Worm (Caenorhabditis elegans) whole organism, late embryonic: ENCODE data around the gene tbc-10.

Experiments used
- F13H6.1 ChIP-seq: sonication (generic microtip); optimal IDR thresholded peaks from 2 replicates; lab custom pipeline; 2016; ENCODE audit warnings: missing genetic modification characterization, missing compliant biosample characterization
- ama-1 ChIP-seq: fragments of 150-350 bp; optimal IDR thresholded peaks from 2 replicates; lab custom pipeline; 2014
- ceh-19 ChIP-seq: fragments of 200-800 bp; sonication (Bioruptor generic); optimal IDR thresholded peaks from 2 replicates; lab custom pipeline; 2018; ENCODE audit warnings: mild to moderate bottlenecking, missing genetic modification characterization, missing compliant biosample characterization
- ceh-34 ChIP-seq: sonication (generic microtip); optimal IDR thresholded peaks from 2 replicates; lab custom pipeline; 2016; ENCODE audit warnings: mild to moderate bottlenecking, missing genetic modification characterization, missing compliant biosample characterization
- fkh-10 ChIP-seq: fragments of 150-350 bp; optimal IDR thresholded peaks from 2 replicates; lab custom pipeline; 2014; ENCODE audit warnings: missing biosample characterization, missing genetic modification reagents, missing genetic modification characterization
- hlh-30 ChIP-seq: sonication (generic microtip); optimal IDR thresholded peaks from 2 replicates; lab custom pipeline; 2017; ENCODE audit warnings: antibody characterized with exemption, missing genetic modification characterization, missing compliant biosample characterization; ENCODE audit not compliant: insufficient read depth
- hlh-8 ChIP-seq: sonication (generic microtip); optimal IDR thresholded peaks from 2 replicates; lab custom pipeline; 2016; ENCODE audit warnings: missing genotype, missing genetic modification characterization, missing compliant biosample characterization
- lin-11 ChIP-seq: fragments of 200-800 bp; sonication (Bioruptor generic); optimal IDR thresholded peaks from 2 replicates; lab custom pipeline; 2018; ENCODE audit warnings: mild to moderate bottlenecking, missing genetic modification characterization, missing compliant biosample characterization
- nfya-1 ChIP-seq: sonication (generic microtip); optimal IDR thresholded peaks from 2 replicates; lab custom pipeline; 2017; ENCODE audit warnings: missing genetic modification characterization, mild to moderate bottlenecking, missing compliant biosample characterization, antibody characterized with exemption, moderate library complexity
- nhr-11 ChIP-seq: fragments of 150-350 bp; optimal IDR thresholded peaks from 2 replicates; lab custom pipeline; 2014; ENCODE audit warnings: missing biosample characterization, missing genetic modification characterization
- pha-2 ChIP-seq: sonication (generic microtip); optimal IDR thresholded peaks from 2 replicates; lab custom pipeline; 2017; ENCODE audit warnings: mild to moderate bottlenecking, missing genetic modification characterization, missing compliant biosample characterization
- pros-1 ChIP-seq: fragments of 150-350 bp; optimal IDR thresholded peaks from 2 replicates; lab custom pipeline; 2014; ENCODE audit warnings: missing biosample characterization, missing genetic modification reagents, missing genetic modification characterization
- sox-4 ChIP-seq: sonication (generic microtip); optimal IDR thresholded peaks from 2 replicates; lab custom pipeline; 2017; ENCODE audit warnings: mild to moderate bottlenecking, missing genetic modification characterization, inconsistent platforms, missing compliant biosample characterization
- tbx-2 ChIP-seq: sonication (generic microtip); optimal IDR thresholded peaks from 2 replicates; lab custom pipeline; 2016; ENCODE audit warnings: missing genetic modification characterization, missing compliant biosample characterization

ce11 chrIII:1020732-1021131 is 37.7 kb downstream of the tbc-10 start, which contains the start of gene clc-23:
- TF ChIP-seq ceh-19 (GFP tag; lab: Kevin White, UChicago) = no peak
- no peak for TF ChIP-seq nhr-11 (tag; lab: Kevin White, UChicago)
- no peak for TF ChIP-seq pha-2 (tag; lab: Kevin White, UChicago)
- no peak for TF ChIP-seq pros-1 (tag; lab: Kevin White, UChicago)
- TF ChIP-seq nfya-1 (tag; lab: Kevin White, UChicago) = no peak
- no peak for TF ChIP-seq ceh-34
- no peak for TF ChIP-seq sox-4
- no peak for TF ChIP-seq fkh-10 (GFP tag; lab: Kevin White, UChicago)
- no peak for TF ChIP-seq F13H6.1 (tag; lab: Kevin White, UChicago)
- no peak for TF ChIP-seq hlh-30 (tag; lab: Kevin White, UChicago)
- TF ChIP-seq tbx-2 = no peak
- TF ChIP-seq lin-11 (tag; lab: Kevin White, UChicago) = no peak
- no peak for TF ChIP-seq hlh-8
- no peak for TF ChIP-seq ama-1 (lab: Kevin White, UChicago)
